Fruit fly (Drosophila melanogaster) whole organism, wandering third instar larva: Measurements from ENCODE around the gene Gr77a.

Experiments used
- Abd-B ChIP-seq: fragments of >200 bp; optimal IDR thresholded peaks from 2 replicates; lab custom pipeline; 2017; ENCODE audit warnings: missing biosample characterization, missing genetic modification characterization
- Hr83 ChIP-seq: fragments of 200-300 bp; sonication (Bioruptor generic); optimal IDR thresholded peaks from 2 replicates; lab custom pipeline; 2016; ENCODE audit warnings: missing biosample characterization, mild to moderate bottlenecking, missing genetic modification characterization, moderate library complexity; ENCODE audit not compliant: poor library complexity, severe bottlenecking
- Vsx2 ChIP-seq: fragments of 200-300, 225-300 bp; sonication (Bioruptor generic); optimal IDR thresholded peaks from 2 replicates; lab custom pipeline; 2018; ENCODE audit warnings: missing biosample characterization, missing genetic modification characterization; ENCODE audit not compliant: partially characterized antibody
- pan ChIP-seq: fragments of >200 bp; optimal IDR thresholded peaks from 2 replicates; lab custom pipeline; 2017
- rgr ChIP-seq: fragments of 200-800 bp; sonication (Bioruptor generic); optimal IDR thresholded peaks from 3 replicates; lab custom pipeline; 2016; ENCODE audit warnings: missing biosample characterization, mild to moderate bottlenecking, missing genetic modification characterization

DNA sequence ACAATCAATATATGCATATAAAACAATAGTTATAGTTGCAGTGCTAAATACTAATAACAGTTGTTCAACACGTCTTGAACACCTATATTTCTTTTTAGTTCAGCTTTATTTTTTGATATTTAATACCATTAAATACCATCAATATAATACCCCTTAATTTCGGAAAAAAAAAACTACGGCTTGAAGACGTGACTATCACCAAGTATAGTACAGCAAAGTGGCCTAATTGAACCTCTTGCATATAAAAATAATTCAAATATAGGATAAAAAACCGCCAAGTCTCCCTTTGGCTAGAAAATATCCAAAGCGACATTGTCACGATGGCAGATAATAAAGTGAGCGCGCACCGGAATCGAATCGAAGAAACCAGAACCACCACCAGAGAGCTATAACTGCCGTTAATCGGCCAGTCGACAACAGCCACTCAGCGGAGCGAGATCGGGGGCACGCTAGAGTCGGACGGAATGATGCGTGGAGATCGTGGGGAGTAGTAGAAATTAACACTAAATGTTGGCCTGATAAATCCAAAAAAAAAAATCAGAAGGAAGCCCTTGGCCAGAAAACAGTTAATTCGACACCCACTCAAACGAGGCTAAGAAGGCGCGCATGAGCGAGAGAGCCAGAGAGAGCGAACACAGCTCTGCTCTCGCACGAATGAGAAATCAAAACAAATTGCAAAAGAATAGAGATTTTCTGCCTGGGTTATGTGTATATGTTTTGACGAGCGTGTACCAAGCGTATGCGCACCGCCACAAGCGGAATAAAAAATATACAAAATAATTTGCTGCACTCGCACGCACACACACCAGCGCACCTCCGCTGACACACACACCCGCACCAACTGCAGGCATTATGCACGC is 45.8 kb upstream of the Gr77a start:
- TF ChIP-seq pan (no peak), Abd-B (GFP tag; lab: Kevin White, UChicago) (no peak), Vsx2 (GFP tag; lab: Kevin White, UChicago) (no peak), Hr83 (GFP tag; lab: Kevin White, UChicago) (peak; percentile 24), rgr (peak; percentile 15)
